Fruit fly (Drosophila melanogaster) whole organism, embryonic: ENCODE measurements around the gene CG43618.

Experiments used
- CG14441 ChIP-seq: fragments of 200-800 bp; sonication (Bioruptor generic); IDR thresholded peaks from 2 replicates; pipeline ENCODE4 v1.3.6; 2022; ENCODE audit warnings: missing biosample characterization, missing genetic modification characterization
- chm ChIP-seq: fragments of 200-800 bp; sonication (Bioruptor generic); IDR thresholded peaks from 2 replicates; pipeline ENCODE4 v1.3.6; 2022; ENCODE audit warnings: missing biosample characterization, missing genetic modification characterization
- lilli ChIP-seq: fragments of 200-800 bp; sonication (Bioruptor generic); optimal IDR thresholded peaks from 3 replicates; lab custom pipeline; 2016; ENCODE audit warnings: missing biosample characterization, missing genetic modification characterization

DNA sequence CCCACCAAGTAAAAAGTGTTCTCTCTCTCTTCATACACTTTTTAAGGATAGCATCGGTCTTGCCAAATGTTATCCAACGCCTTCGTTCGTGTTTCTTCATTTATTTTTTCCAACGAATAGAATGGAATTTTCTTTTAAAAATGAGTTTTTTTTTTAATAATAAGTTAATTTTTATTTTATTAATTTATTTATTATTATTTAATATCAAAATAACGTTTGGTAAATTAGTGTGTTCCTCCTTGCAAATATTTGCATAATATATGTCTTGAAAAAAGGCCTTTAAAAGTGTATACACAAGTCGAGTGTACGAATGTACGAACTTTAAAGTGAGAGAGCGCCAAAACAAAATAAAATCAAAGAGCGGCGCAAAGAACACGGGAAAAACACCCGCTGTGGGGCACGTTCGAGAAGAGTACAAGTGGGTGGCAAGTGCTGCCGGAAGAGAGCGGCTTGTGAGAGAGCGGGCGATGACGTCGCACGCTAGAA, 21.7 kb upstream of the CG43618 start:
- peak; percentile 54; the same call in 1 of the 2 replicates for TF ChIP-seq chm (GFP tag; lab: Robert Waterston, UW)
- peak; percentile 68 for TF ChIP-seq lilli
- TF ChIP-seq CG14441 (GFP tag; lab: Robert Waterston, UW) = peak; percentile 63
